Worm (Caenorhabditis elegans) whole organism, young adult: ENCODE measurements around the gene acs-22.

ENCODE experiments used
- B0336.3 ChIP-seq: fragments of 200-800 bp; sonication (Bioruptor generic); IDR thresholded peaks from 2 replicates; pipeline ENCODE4 v1.3.6; 2022; ENCODE audit warnings: missing genetic modification characterization, missing compliant biosample characterization
- C17E4.6 ChIP-seq: fragments of 200-800 bp; sonication (Bioruptor generic); IDR thresholded peaks from 2 replicates; pipeline ENCODE4 v1.3.6; 2022; ENCODE audit warnings: missing genetic modification reagents, missing genetic modification characterization, missing compliant biosample characterization
- F37B4.10 ChIP-seq: fragments of 200-800 bp; sonication (Bioruptor generic); IDR thresholded peaks from 2 replicates; pipeline ENCODE4 v1.3.6; 2022; ENCODE audit warnings: missing genetic modification characterization, missing compliant biosample characterization
- F57A8.1 ChIP-seq: fragments of 200-800 bp; sonication (Bioruptor generic); optimal IDR thresholded peaks from 2 replicates; lab custom pipeline; 2018; ENCODE audit warnings: mild to moderate bottlenecking, missing genetic modification characterization, moderate library complexity, missing compliant biosample characterization
- F57C9.4 ChIP-seq: sonication (generic microtip); optimal IDR thresholded peaks from 2 replicates; lab custom pipeline; 2017; ENCODE audit warnings: mild to moderate bottlenecking, missing genetic modification characterization, missing compliant biosample characterization
- K11D2.4 ChIP-seq: fragments of 200-800 bp; sonication (Bioruptor generic); IDR thresholded peaks from 2 replicates; pipeline ENCODE4 v1.3.6; 2022; ENCODE audit warnings: missing genetic modification reagents, missing genetic modification characterization, missing compliant biosample characterization
- Y56A3A.18 ChIP-seq: fragments of 200-800 bp; sonication (Bioruptor generic); IDR thresholded peaks from 2 replicates; pipeline ENCODE4 v1.3.6; 2022; ENCODE audit warnings: missing genetic modification reagents, missing genetic modification characterization, missing compliant biosample characterization
- athp-1 ChIP-seq: sonication (generic microtip); optimal IDR thresholded peaks from 2 replicates; lab custom pipeline; 2017; ENCODE audit warnings: mild to moderate bottlenecking, missing genetic modification characterization, missing compliant biosample characterization
- cebp-2 ChIP-seq: fragments of 200-800 bp; sonication (Bioruptor generic); IDR thresholded peaks from 2 replicates; pipeline ENCODE4 v1.3.6; 2022; ENCODE audit warnings: missing genetic modification characterization, missing compliant biosample characterization
- ceh-58 ChIP-seq: fragments of 200-800 bp; sonication (Bioruptor generic); IDR thresholded peaks from 2 replicates; pipeline ENCODE4 v1.3.6; 2022; ENCODE audit warnings: missing genetic modification characterization, missing compliant biosample characterization
- die-1 ChIP-seq: sonication (generic microtip); optimal IDR thresholded peaks from 2 replicates; lab custom pipeline; 2016; ENCODE audit warnings: missing genotype, mild to moderate bottlenecking, missing genetic modification characterization, missing compliant biosample characterization
- dox-1 ChIP-seq: fragments of 200-800 bp; sonication (Bioruptor generic); IDR thresholded peaks from 2 replicates; pipeline ENCODE4 v1.3.6; 2022; ENCODE audit warnings: missing genetic modification reagents, missing genetic modification characterization, missing compliant biosample characterization
- egl-18 ChIP-seq: fragments of 200-800 bp; sonication (Bioruptor generic); IDR thresholded peaks from 2 replicates; pipeline ENCODE4 v1.3.6; 2022; ENCODE audit warnings: missing genetic modification reagents, missing genetic modification characterization, missing compliant biosample characterization
- egl-44 ChIP-seq: fragments of 200-800 bp; sonication (Bioruptor generic); IDR thresholded peaks from 2 replicates; pipeline ENCODE4 v1.3.6; 2022; ENCODE audit warnings: missing genetic modification reagents, missing genetic modification characterization, missing compliant biosample characterization
- egrh-3 ChIP-seq: fragments of 200-800 bp; sonication (Bioruptor generic); IDR thresholded peaks from 2 replicates; pipeline ENCODE4 v1.3.6; 2022; ENCODE audit warnings: missing genetic modification reagents, missing genetic modification characterization, missing compliant biosample characterization
- ets-4 ChIP-seq: fragments of 200-800 bp; sonication (Bioruptor generic); optimal IDR thresholded peaks from 2 replicates; lab custom pipeline; 2018; ENCODE audit warnings: mild to moderate bottlenecking, missing genetic modification characterization, missing compliant biosample characterization
- gei-17 ChIP-seq: fragments of 200-800 bp; sonication (Bioruptor generic); optimal IDR thresholded peaks from 2 replicates; lab custom pipeline; 2018; ENCODE audit warnings: mild to moderate bottlenecking, missing genetic modification characterization, missing compliant biosample characterization
- hlh-12 ChIP-seq: sonication (generic microtip); optimal IDR thresholded peaks from 2 replicates; lab custom pipeline; 2016; ENCODE audit warnings: missing genetic modification characterization, missing compliant biosample characterization
- hmg-1.2 ChIP-seq: fragments of 200-800 bp; sonication (Bioruptor generic); IDR thresholded peaks from 2 replicates; pipeline ENCODE4 v1.3.6; 2022; ENCODE audit warnings: missing genetic modification reagents, missing genetic modification characterization, missing compliant biosample characterization
- let-526 ChIP-seq: fragments of 200-800 bp; sonication (Bioruptor generic); IDR thresholded peaks from 2 replicates; pipeline ENCODE4 v1.3.6; 2022; ENCODE audit warnings: missing genetic modification reagents, missing genetic modification characterization, missing compliant biosample characterization
- lin-26 ChIP-seq: fragments of 200-800 bp; sonication (Bioruptor generic); IDR thresholded peaks from 2 replicates; pipeline ENCODE4 v1.3.6; 2022; ENCODE audit warnings: missing genetic modification reagents, missing genetic modification characterization, missing compliant biosample characterization
- lin-40 ChIP-seq: sonication (generic microtip); optimal IDR thresholded peaks from 2 replicates; lab custom pipeline; 2016; ENCODE audit warnings: missing genetic modification characterization, mild to moderate bottlenecking, missing compliant biosample characterization, missing genotype, missing genetic modification reagents
- lsy-27 ChIP-seq: sonication (generic microtip); optimal IDR thresholded peaks from 2 replicates; lab custom pipeline; 2017; ENCODE audit warnings: missing genetic modification characterization, mild to moderate bottlenecking, missing compliant biosample characterization, antibody characterized with exemption, missing genotype, borderline replicate concordance; ENCODE audit not compliant: insufficient read depth
- madf-10 ChIP-seq: sonication (generic microtip); optimal IDR thresholded peaks from 2 replicates; lab custom pipeline; 2016; ENCODE audit warnings: mild to moderate bottlenecking, missing genetic modification characterization, missing compliant biosample characterization
- mcd-1 ChIP-seq: fragments of 200-800 bp; sonication (Bioruptor generic); IDR thresholded peaks from 2 replicates; pipeline ENCODE4 v1.3.6; 2022; ENCODE audit warnings: missing genetic modification reagents, missing genetic modification characterization, missing compliant biosample characterization
- mel-28 ChIP-seq: sonication (generic microtip); optimal IDR thresholded peaks from 2 replicates; lab custom pipeline; 2016; ENCODE audit warnings: borderline replicate concordance, mild to moderate bottlenecking, missing genetic modification characterization, missing compliant biosample characterization
- mxl-1 ChIP-seq: sonication (generic microtip); optimal IDR thresholded peaks from 2 replicates; lab custom pipeline; 2016; ENCODE audit warnings: missing genetic modification characterization, missing compliant biosample characterization
- nhr-80 ChIP-seq: sonication (generic microtip); optimal IDR thresholded peaks from 2 replicates; lab custom pipeline; 2016; ENCODE audit warnings: missing genetic modification characterization, missing compliant biosample characterization
- snpc-4 ChIP-seq, 5 experiments: fragments of 150-350 bp in 1 of 5; sonication (generic microtip) in 4 of 5; optimal IDR thresholded peaks; 2 replicates each; lab custom pipeline; 2014 to 2018; ENCODE audit warnings: missing genetic modification characterization in 5 of 5, missing biosample characterization in 3 of 5, antibody characterized with exemption in 2 of 5, mild to moderate bottlenecking in 2 of 5, missing compliant biosample characterization in 2 of 5, missing genotype in 2 of 5, moderate library complexity in 2 of 5, missing genetic modification reagents in 1 of 5
- sptf-2 ChIP-seq: fragments of 200-800 bp; sonication (Bioruptor generic); optimal IDR thresholded peaks from 2 replicates; lab custom pipeline; 2018; ENCODE audit warnings: mild to moderate bottlenecking, missing genetic modification characterization, missing compliant biosample characterization
- tbp1 ChIP-seq: fragments of 200-800 bp; sonication (Bioruptor generic); optimal IDR thresholded peaks from 2 replicates; lab custom pipeline; 2018; ENCODE audit warnings: mild to moderate bottlenecking, missing genetic modification characterization, missing compliant biosample characterization
- tbx-9 ChIP-seq: sonication (generic microtip); optimal IDR thresholded peaks from 2 replicates; lab custom pipeline; 2016; ENCODE audit warnings: borderline replicate concordance, missing genetic modification characterization, inconsistent platforms, missing compliant biosample characterization
- tlf-1 ChIP-seq: fragments of 200-800 bp; sonication (Bioruptor generic); optimal IDR thresholded peaks from 2 replicates; lab custom pipeline; 2018; ENCODE audit warnings: mild to moderate bottlenecking, missing genetic modification characterization, missing compliant biosample characterization
- zfh-2 ChIP-seq: fragments of 200-800 bp; sonication (Bioruptor generic); conservative IDR thresholded peaks from 2 replicates; pipeline ENCODE4 v1.3.6; 2022; ENCODE audit warnings: missing genetic modification reagents, missing genetic modification characterization, missing compliant biosample characterization
- zim-3 ChIP-seq: sonication (generic microtip); optimal IDR thresholded peaks from 2 replicates; lab custom pipeline; 2017; ENCODE audit warnings: mild to moderate bottlenecking, missing genetic modification characterization, moderate library complexity, missing compliant biosample characterization
- ztf-28 ChIP-seq: fragments of 200-800 bp; sonication (Bioruptor generic); IDR thresholded peaks from 2 replicates; pipeline ENCODE4 v1.3.6; 2022; ENCODE audit warnings: missing genetic modification reagents, missing genetic modification characterization, missing compliant biosample characterization

acs-22 gene

ce11 chrX:8905089-8905488 is 25.9 kb upstream of the acs-22 start, which contains the start of gene ensh-1:
Gene ensh-1, plus strand, starts transcription at chrX:8905389.
- TF ChIP-seq F37B4.10 (GFP tag; lab: Robert Waterston, UW) (no peak), ets-4 (GFP tag; lab: Kevin White, UChicago) (no peak), madf-10 (tag; lab: Kevin White, UChicago) (no peak), dox-1 (no peak), gei-17 (GFP tag; lab: Kevin White, UChicago) (no peak), die-1 (no peak), tbx-9 (no peak), ztf-28 (GFP tag; lab: Robert Waterston, UW) (no peak), hlh-12 (tag; lab: Kevin White, UChicago) (no peak), lin-26 (no peak), Y56A3A.18 (GFP tag; lab: Robert Waterston, UW) (no peak), hmg-1.2 (GFP tag; lab: Robert Waterston, UW) (no peak), athp-1 (tag; lab: Kevin White, UChicago) (no peak), ceh-58 (no peak), F57A8.1 (no peak), egrh-3 (GFP tag; lab: Robert Waterston, UW) (no peak)

- peak; percentile 91 for TF ChIP-seq mcd-1 (GFP tag; lab: Robert Waterston, UW)
- TF ChIP-seq nhr-80 (tag; lab: Kevin White, UChicago): peak; percentile 40
- TF ChIP-seq mxl-1 (tag; lab: Kevin White, UChicago): no peak
- 0 out of 2 replicates have a peak, but pooled peaks have one; percentile 28 for TF ChIP-seq dox-1
- TF ChIP-seq hmg-1.2 (GFP tag; lab: Robert Waterston, UW): peak; percentile 21; the same call in 1 of the 2 replicates
- TF ChIP-seq K11D2.4: no peak
- TF ChIP-seq tbp1 (GFP tag; lab: Kevin White, UChicago): peak; percentile 19
- 0 out of 2 replicates have a peak, but pooled peaks have one; percentile 8 for TF ChIP-seq let-526 (GFP tag; lab: Robert Waterston, UW)
Measured at ce11 chrX:8911077-8911476, 19.9 kb upstream of the acs-22 start, which contains the start of gene cyn-8. Gene cyn-8, plus strand, starts transcription at chrX:8911293.

ce11 chrX:8917730-8918129 is 13.2 kb upstream of the acs-22 start:
- TF ChIP-seq B0336.3 (GFP tag; lab: Robert Waterston, UW) (no peak), zfh-2 (GFP tag; lab: Robert Waterston, UW) (peak; percentile 63), die-1 (no peak), lsy-27 (tag; lab: Kevin White, UChicago) (no peak), lin-40 (tag; lab: Kevin White, UChicago) (no peak)
- TF ChIP-seq, all 124 proteins: peak for 1

ce11 chrX:8918792-8919191 is 12.2 kb upstream of the acs-22 start:
- TF ChIP-seq tlf-1 (GFP tag; lab: Kevin White, UChicago) (no peak), egl-44 (no peak), athp-1 (tag; lab: Kevin White, UChicago) (no peak), sptf-2 (GFP tag; lab: Kevin White, UChicago) (no peak), C17E4.6 (GFP tag; lab: Robert Waterston, UW) (no peak), hlh-12 (tag; lab: Kevin White, UChicago) (no peak), zim-3 (no peak), lin-40 (tag; lab: Kevin White, UChicago) (no peak), B0336.3 (GFP tag; lab: Robert Waterston, UW) (no peak), mel-28 (tag; lab: Kevin White, UChicago) (no peak), snpc-4 (GFP tag; optimal IDR thresholded peaks at IDR 0.05; lab: Kevin White, UChicago) (no peak), snpc-4 (tag; optimal IDR thresholded peaks at IDR 0.05; lab: Kevin White, UChicago) (no peak), egl-18 (GFP tag; lab: Robert Waterston, UW) (no peak), cebp-2 (GFP tag; lab: Robert Waterston, UW) (no peak), F57C9.4 (tag; lab: Kevin White, UChicago) (no peak)
